Worm (Caenorhabditis elegans) whole organism, L1 larva: ENCODE data around the gene ppat-1.

Experiments
- C04F5.9 ChIP-seq: sonication (generic microtip); optimal IDR thresholded peaks from 2 replicates; lab custom pipeline; 2016; ENCODE audit warnings: missing genetic modification characterization, missing compliant biosample characterization
- C16A3.4 ChIP-seq: fragments of 150-350 bp; optimal IDR thresholded peaks from 2 replicates; lab custom pipeline; 2014; ENCODE audit warnings: missing biosample characterization, missing genetic modification characterization
- C34B4.2 ChIP-seq: sonication (generic microtip); optimal IDR thresholded peaks from 2 replicates; lab custom pipeline; 2017; ENCODE audit warnings: mild to moderate bottlenecking, missing genetic modification characterization, missing compliant biosample characterization
- F16B12.6 ChIP-seq: fragments of 150-350 bp; optimal IDR thresholded peaks from 2 replicates; lab custom pipeline; 2014; ENCODE audit warnings: missing biosample characterization, missing genetic modification characterization
- alr-1 ChIP-seq: fragments of 200-800 bp; sonication (Bioruptor generic); optimal IDR thresholded peaks from 2 replicates; lab custom pipeline; 2018; ENCODE audit warnings: borderline replicate concordance, mild to moderate bottlenecking, missing genetic modification characterization, missing compliant biosample characterization
- ama-1 ChIP-seq: fragments of 150-350 bp; optimal IDR thresholded peaks from 2 replicates; lab custom pipeline; 2014
- blmp-1 ChIP-seq: fragments of 150-350 bp; optimal IDR thresholded peaks from 2 replicates; lab custom pipeline; 2014; ENCODE audit warnings: missing biosample characterization, missing genetic modification characterization
- ceh-82 ChIP-seq, 3 experiments: fragments of 150-350 bp in 1 of 3; sonication (generic microtip) in 2 of 3; optimal IDR thresholded peaks; 2 replicates each; lab custom pipeline; 2014 to 2017; ENCODE audit warnings: missing biosample characterization in 3 of 3, missing genetic modification characterization in 3 of 3
- ceh-90 ChIP-seq: sonication (generic microtip); optimal IDR thresholded peaks from 2 replicates; lab custom pipeline; 2016; ENCODE audit warnings: missing genetic modification characterization, missing compliant biosample characterization
- ces-1 ChIP-seq: fragments of 150-350 bp; optimal IDR thresholded peaks from 2 replicates; lab custom pipeline; 2014; ENCODE audit warnings: missing biosample characterization, missing genetic modification reagents, missing genetic modification characterization
- dsc-1 ChIP-seq: sonication (generic microtip); optimal IDR thresholded peaks from 2 replicates; lab custom pipeline; 2016; ENCODE audit warnings: mild to moderate bottlenecking, missing genetic modification characterization, missing compliant biosample characterization
- efl-1 ChIP-seq, 4 experiments: fragments of 150-350 bp; optimal IDR thresholded peaks in 3 of 4; peaks in 1 of 4; 1 replicate in 1 of 4; 2 replicates in 3 of 4; lab custom pipeline; 2014; ENCODE audit warnings: missing biosample characterization in 2 of 4, missing genetic modification characterization in 2 of 4, missing genetic modification reagents in 2 of 4
- efl-3 ChIP-seq: fragments of 200-800 bp; sonication (Bioruptor generic); optimal IDR thresholded peaks from 2 replicates; lab custom pipeline; 2018; ENCODE audit warnings: mild to moderate bottlenecking, missing genetic modification characterization, missing compliant biosample characterization
- egl-27 ChIP-seq, 2 experiments: fragments of 150-350 bp in 1 of 2; sonication (generic microtip); optimal IDR thresholded peaks; 3 replicates each; lab custom pipeline; 2017 to 2018; ENCODE audit warnings: missing biosample characterization in 2 of 2, missing genetic modification characterization in 2 of 2, missing genetic modification reagents in 2 of 2
- elt-2 ChIP-seq: sonication (generic microtip); optimal IDR thresholded peaks from 2 replicates; lab custom pipeline; 2016; ENCODE audit warnings: missing genetic modification characterization, mild to moderate bottlenecking, inconsistent platforms, missing compliant biosample characterization, missing genetic modification reagents
- elt-3 ChIP-seq, 6 experiments: fragments of 150-350 bp in 1 of 6; sonication (generic microtip); optimal IDR thresholded peaks; 2 replicates each; lab custom pipeline; 2017 to 2018; ENCODE audit warnings: missing biosample characterization in 6 of 6, missing genetic modification characterization in 6 of 6, inconsistent platforms in 1 of 6
- fkh-4 ChIP-seq: sonication (generic microtip); optimal IDR thresholded peaks from 2 replicates; lab custom pipeline; 2016; ENCODE audit warnings: missing compliant biosample characterization, missing genetic modification characterization, borderline replicate concordance
- fkh-8 ChIP-seq: sonication (generic microtip); optimal IDR thresholded peaks from 2 replicates; lab custom pipeline; 2016; ENCODE audit warnings: mild to moderate bottlenecking, missing genetic modification characterization, missing compliant biosample characterization
- fos-1 ChIP-seq: fragments of 150-350 bp; optimal IDR thresholded peaks from 2 replicates; lab custom pipeline; 2014; ENCODE audit warnings: missing biosample characterization, missing genetic modification characterization
- hlh-17 ChIP-seq: fragments of 200-800 bp; sonication (Bioruptor generic); optimal IDR thresholded peaks from 2 replicates; lab custom pipeline; 2018; ENCODE audit warnings: missing genetic modification characterization, mild to moderate bottlenecking, missing compliant biosample characterization, moderate library complexity, borderline replicate concordance
- irx-1 ChIP-seq: sonication (generic microtip); optimal IDR thresholded peaks from 2 replicates; lab custom pipeline; 2016; ENCODE audit warnings: missing genetic modification characterization, missing compliant biosample characterization
- isw-1 ChIP-seq: fragments of 200-800 bp; sonication (Bioruptor generic); IDR thresholded peaks from 2 replicates; pipeline ENCODE4 v1.3.6; 2022; ENCODE audit warnings: missing genetic modification characterization, missing compliant biosample characterization
- lin-13 ChIP-seq: fragments of 150-350 bp; optimal IDR thresholded peaks from 2 replicates; lab custom pipeline; 2014; ENCODE audit warnings: missing biosample characterization, missing genetic modification reagents, missing genetic modification characterization
- lin-14 ChIP-seq: fragments of 200-800 bp; sonication (Bioruptor generic); optimal IDR thresholded peaks from 2 replicates; lab custom pipeline; 2018; ENCODE audit warnings: mild to moderate bottlenecking, missing genetic modification characterization, moderate library complexity, missing compliant biosample characterization
- lin-15B ChIP-seq: fragments of 150-350 bp; sonication (generic microtip); optimal IDR thresholded peaks from 3 replicates; lab custom pipeline; 2014; ENCODE audit warnings: missing biosample characterization, missing genetic modification characterization
- lin-35 ChIP-seq, 2 experiments: fragments of 150-350 bp; optimal IDR thresholded peaks; 2 replicates each; lab custom pipeline; 2014; ENCODE audit warnings: missing biosample characterization in 2 of 2, missing genetic modification characterization in 2 of 2, missing genetic modification reagents in 2 of 2
- lin-39 ChIP-seq: fragments of 150-350 bp; optimal IDR thresholded peaks from 2 replicates; lab custom pipeline; 2014; ENCODE audit warnings: missing biosample characterization, missing genetic modification reagents, missing genetic modification characterization
- mef-2 ChIP-seq: fragments of 150-350 bp; optimal IDR thresholded peaks from 2 replicates; lab custom pipeline; 2014; ENCODE audit warnings: missing biosample characterization, missing genetic modification characterization
- nhr-11 ChIP-seq: fragments of 150-350 bp; optimal IDR thresholded peaks from 2 replicates; lab custom pipeline; 2014; ENCODE audit warnings: missing biosample characterization, missing genetic modification characterization
- nhr-12 ChIP-seq: sonication (generic microtip); optimal IDR thresholded peaks from 2 replicates; lab custom pipeline; 2017; ENCODE audit warnings: missing biosample characterization, missing genetic modification characterization
- nhr-20 ChIP-seq: sonication (generic microtip); optimal IDR thresholded peaks from 2 replicates; lab custom pipeline; 2016; ENCODE audit warnings: mild to moderate bottlenecking, missing genetic modification characterization, missing compliant biosample characterization
- nhr-237 ChIP-seq: fragments of 150-350 bp; optimal IDR thresholded peaks from 2 replicates; lab custom pipeline; 2014; ENCODE audit warnings: missing biosample characterization, missing genetic modification characterization
- nhr-71 ChIP-seq: sonication (generic microtip); optimal IDR thresholded peaks from 2 replicates; lab custom pipeline; 2016; ENCODE audit warnings: mild to moderate bottlenecking, missing genetic modification characterization, moderate library complexity, missing compliant biosample characterization
- nhr-76 ChIP-seq: sonication (generic microtip); optimal IDR thresholded peaks from 2 replicates; lab custom pipeline; 2017; ENCODE audit warnings: missing biosample characterization, missing genetic modification characterization
- rnt-1 ChIP-seq: sonication (generic microtip); optimal IDR thresholded peaks from 2 replicates; lab custom pipeline; 2016; ENCODE audit warnings: mild to moderate bottlenecking, missing genetic modification characterization, moderate library complexity, missing compliant biosample characterization
- snpc-4 ChIP-seq: fragments of 150-350 bp; optimal IDR thresholded peaks from 2 replicates; lab custom pipeline; 2014; ENCODE audit warnings: missing biosample characterization, missing genetic modification characterization
- snu-23 ChIP-seq: sonication (generic microtip); optimal IDR thresholded peaks from 2 replicates; lab custom pipeline; 2016; ENCODE audit warnings: missing genetic modification characterization, missing compliant biosample characterization
- swsn-7 ChIP-seq: sonication (generic microtip); optimal IDR thresholded peaks from 2 replicates; lab custom pipeline; 2016; ENCODE audit warnings: missing genetic modification characterization, missing compliant biosample characterization
- tlp-1 ChIP-seq: fragments of 150-350 bp; optimal IDR thresholded peaks from 2 replicates; lab custom pipeline; 2014; ENCODE audit warnings: missing biosample characterization, missing genetic modification characterization
- unc-86 ChIP-seq: sonication (generic microtip); optimal IDR thresholded peaks from 2 replicates; lab custom pipeline; 2016; ENCODE audit warnings: missing genetic modification characterization, missing compliant biosample characterization
- unc-98 ChIP-seq: fragments of 200-800 bp; sonication (Bioruptor generic); IDR thresholded peaks from 2 replicates; pipeline ENCODE4 v1.3.6; 2022; ENCODE audit warnings: missing genetic modification characterization, missing compliant biosample characterization
- vab-15 ChIP-seq: sonication (generic microtip); optimal IDR thresholded peaks from 2 replicates; lab custom pipeline; 2017; ENCODE audit warnings: missing genotype, mild to moderate bottlenecking, missing genetic modification characterization, missing compliant biosample characterization
- zag-1 ChIP-seq: fragments of 150-350 bp; optimal IDR thresholded peaks from 2 replicates; lab custom pipeline; 2014; ENCODE audit warnings: missing biosample characterization, missing genetic modification characterization
- zip-4 ChIP-seq: fragments of 200-800 bp; sonication (Bioruptor generic); optimal IDR thresholded peaks from 2 replicates; lab custom pipeline; 2018; ENCODE audit warnings: mild to moderate bottlenecking, missing genetic modification characterization, moderate library complexity, missing compliant biosample characterization

ppat-1 gene

DNA sequence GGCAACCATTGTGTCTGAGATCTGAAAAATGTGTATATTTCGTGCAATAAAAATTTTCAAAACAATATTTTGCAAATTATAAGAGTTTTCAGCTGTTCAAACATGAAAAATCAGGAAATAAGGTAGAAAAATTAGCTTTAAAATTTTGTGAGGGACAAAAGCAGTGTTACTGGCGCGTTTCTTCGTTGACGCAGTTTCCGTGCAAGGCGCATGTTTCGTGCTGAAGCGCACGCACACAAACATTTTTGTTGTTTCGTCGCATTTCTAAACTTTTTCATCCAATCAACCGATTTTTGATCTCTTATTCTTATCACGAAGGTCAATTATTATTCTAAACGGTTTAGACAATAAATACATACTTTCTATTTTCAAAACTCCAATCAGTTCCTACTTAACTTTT, 4.2 kb downstream of the ppat-1 start, which contains the start of gene nifk-1 (continued):
- no peak for TF ChIP-seq nhr-76 (tag; lab: Kevin White, UChicago)
- no peak for TF ChIP-seq vab-15 (tag; lab: Kevin White, UChicago)
- TF ChIP-seq swsn-7 (tag; lab: Kevin White, UChicago), result peak; percentile 37
- TF ChIP-seq nhr-12, result no peak
- no peak for TF ChIP-seq ces-1 (GFP tag; lab: Kevin White, UChicago)
- TF ChIP-seq snu-23 (GFP tag; lab: Kevin White, UChicago), result peak; percentile 61
- peak; percentile 73 for TF ChIP-seq nhr-71 (tag; lab: Kevin White, UChicago)
- peak; percentile 12 for TF ChIP-seq fkh-8 (tag; lab: Kevin White, UChicago)
- no peak for TF ChIP-seq C34B4.2 (tag; lab: Kevin White, UChicago)
- TF ChIP-seq C16A3.4 (tag; lab: Kevin White, UChicago), result peak; percentile 80
- no peak for TF ChIP-seq nhr-237
- TF ChIP-seq nhr-11, result no peak
- TF ChIP-seq isw-1 (GFP tag; lab: Robert Waterston, UW), result no peak
- no peak for TF ChIP-seq zip-4 (GFP tag; lab: Kevin White, UChicago)
- no peak for TF ChIP-seq efl-3 (GFP tag; lab: Kevin White, UChicago)
- TF ChIP-seq dsc-1, result no peak
- TF ChIP-seq egl-27 (tag; optimal IDR thresholded peaks at IDR 0.05; lab: Kevin White, UChicago), result no peak
- no peak for TF ChIP-seq unc-98 (GFP tag; lab: Robert Waterston, UW)
- TF ChIP-seq nhr-20 (tag; lab: Kevin White, UChicago), result peak; percentile 65
- TF ChIP-seq elt-2 (tag; lab: Kevin White, UChicago), result no peak
- no peak for TF ChIP-seq alr-1
- TF ChIP-seq mef-2 (tag; lab: Kevin White, UChicago), result no peak
- no peak for TF ChIP-seq lin-39
- peak; percentile 10 for TF ChIP-seq fos-1
- peak; percentile 67 for TF ChIP-seq rnt-1
- TF ChIP-seq ama-1 (lab: Kevin White, UChicago), result no peak
- TF ChIP-seq fkh-4 (tag; lab: Kevin White, UChicago), result no peak
- TF ChIP-seq hlh-17 (GFP tag; lab: Kevin White, UChicago), result no peak
- no peak for TF ChIP-seq lin-13 (GFP tag; lab: Kevin White, UChicago)
- TF ChIP-seq unc-86 (tag; lab: Kevin White, UChicago), result no peak
- TF ChIP-seq tlp-1 (tag; lab: Kevin White, UChicago), result no peak
- no peak for TF ChIP-seq C04F5.9 (tag; lab: Kevin White, UChicago)
- peak; percentile 19 for TF ChIP-seq lin-15B (tag; lab: Kevin White, UChicago)
- TF ChIP-seq lin-14 (GFP tag; lab: Kevin White, UChicago), result no peak
- TF ChIP-seq ceh-90 (tag; lab: Kevin White, UChicago), result no peak
- TF ChIP-seq lin-35 (GFP tag; optimal IDR thresholded peaks at IDR 0.05; lab: Kevin White, UChicago), result peak; percentile 75 to 86
- peak; percentile 29 for TF ChIP-seq blmp-1 (tag; lab: Kevin White, UChicago)
- no peak for TF ChIP-seq irx-1
- TF ChIP-seq ceh-82 (tag; optimal IDR thresholded peaks at IDR 0.05; lab: Kevin White, UChicago), result peak; percentile 23 to 59 (median 43)
- peak; percentile 15 for TF ChIP-seq snpc-4 (tag; lab: Kevin White, UChicago)
- peak in 2 of 6 experiments; percentile 55 to 81 for TF ChIP-seq elt-3 (tag; optimal IDR thresholded peaks at IDR 0.05; lab: Kevin White, UChicago)
- no peak for TF ChIP-seq zag-1
- TF ChIP-seq F16B12.6 (tag; lab: Kevin White, UChicago), result peak; percentile 46
- peak; percentile 66 to 78 for TF ChIP-seq efl-1 (optimal IDR thresholded peaks at IDR 0.05; lab: Kevin White, UChicago)
- peak; percentile 75 to 94 for TF ChIP-seq efl-1 (GFP tag; optimal IDR thresholded peaks at IDR 0.05 in 1 of 2; lab: Kevin White, UChicago)
- TF ChIP-seq, all 84 proteins: peak for 31
